Comparison of ENCODE assay signal across 3 fruit fly cellular contexts in the genomic region with DNA sequence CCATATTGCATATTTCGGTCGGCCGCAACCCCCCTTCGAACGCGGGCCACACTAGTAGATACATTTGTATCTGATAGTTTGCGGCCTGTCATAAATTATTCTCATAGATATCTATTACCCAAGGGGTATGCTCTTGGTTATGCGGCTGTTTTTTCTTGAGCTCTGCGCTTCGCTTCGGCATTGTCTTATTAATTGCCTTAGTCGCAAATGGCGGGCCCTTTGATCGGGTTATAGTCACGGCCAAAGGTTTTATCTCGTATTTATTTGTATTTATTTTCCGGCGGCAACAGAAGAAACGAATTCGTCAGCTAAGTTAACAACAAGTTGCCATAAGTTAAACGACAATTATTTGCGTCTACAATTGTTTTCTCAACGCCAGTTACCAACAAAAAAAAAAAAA.
A peak's percentile ranks its signal among the peaks of the same experiment; 100 is the strongest.
TF ChIP-seq lines count a peak whose summit lies in the region.

No protein-coding gene starts in this region.

- no peak for TF ChIP-seq CTCF in whole organism, embryonic (GFP tag; optimal IDR thresholded peaks at IDR 0.05; lab: Kevin White, UChicago)

TF ChIP-seq in whole organism, adult, 20 proteins besides CTCF, POLR2A, EP300 and RAD21:
- no peak for TF ChIP-seq bab1 (GFP tag; optimal IDR thresholded peaks at IDR 0.05; lab: Kevin White, UChicago)
- no peak for TF ChIP-seq Crg-1 (GFP tag; optimal IDR thresholded peaks at IDR 0.05; lab: Kevin White, UChicago)
- peak; percentile 61 for TF ChIP-seq kay (GFP tag; lab: Kevin White, UChicago; ENCODE audit: borderline replicate concordance)
- TF ChIP-seq CG7045 (GFP tag; optimal IDR thresholded peaks at IDR 0.05; lab: Kevin White, UChicago), result no peak

TF ChIP-seq in whole organism, embryonic, 481 proteins besides CTCF, POLR2A, EP300 and RAD21:
- TF ChIP-seq Oli (tag; optimal IDR thresholded peaks at IDR 0.05; lab: Kevin White, UChicago), result no peak
- no peak for TF ChIP-seq ind (GFP tag; optimal IDR thresholded peaks at IDR 0.05; lab: Kevin White, UChicago)
- TF ChIP-seq CG34376 (GFP tag; optimal IDR thresholded peaks at IDR 0.05; lab: Kevin White, UChicago), result no peak
- 0 out of 2 replicates have a peak, but pooled peaks have one; percentile 13 for TF ChIP-seq stc (GFP tag; IDR thresholded peaks at IDR 0.05; lab: Robert Waterston, UW)
- TF ChIP-seq eyg (GFP tag; optimal IDR thresholded peaks at IDR 0.05; lab: Kevin White, UChicago), result no peak
- TF ChIP-seq so (GFP tag; IDR thresholded peaks at IDR 0.05; lab: Robert Waterston, UW), result no peak
- TF ChIP-seq sens (GFP tag; lab: Kevin White, UChicago), result peak; percentile 53
- TF ChIP-seq Rfx (GFP tag; IDR thresholded peaks at IDR 0.05; lab: Robert Waterston, UW), result peak; percentile 17; the same call in 1 of the 2 replicates
- no peak for TF ChIP-seq CG10462 (GFP tag; optimal IDR thresholded peaks at IDR 0.05; lab: Kevin White, UChicago)
- no peak for TF ChIP-seq Aef1 (GFP tag; IDR thresholded peaks at IDR 0.05; lab: Robert Waterston, UW)
- TF ChIP-seq CG43689 (GFP tag; IDR thresholded peaks at IDR 0.05; lab: Robert Waterston, UW), result no peak
- no peak for TF ChIP-seq CG18262 (tag; optimal IDR thresholded peaks at IDR 0.05; lab: Kevin White, UChicago)
- TF ChIP-seq org-1 (GFP tag; optimal IDR thresholded peaks at IDR 0.05; lab: Kevin White, UChicago), result no peak
- peak; percentile 62 for TF ChIP-seq Med (GFP tag; lab: Kevin White, UChicago)
- TF ChIP-seq Dbx (GFP tag; IDR thresholded peaks at IDR 0.05; lab: Robert Waterston, UW), result no peak
- no peak for TF ChIP-seq CG16863 (GFP tag; optimal IDR thresholded peaks at IDR 0.05; lab: Kevin White, UChicago)
- no peak for TF ChIP-seq CG7839 (tag; optimal IDR thresholded peaks at IDR 0.05; lab: Kevin White, UChicago)
- TF ChIP-seq pan (optimal IDR thresholded peaks at IDR 0.05; lab: Kevin White, UChicago), result no peak
- peak in 1 of 2 experiments; percentile 51 for TF ChIP-seq pan (GFP tag; optimal IDR thresholded peaks at IDR 0.05 in 1 of 2, IDR thresholded peaks at IDR 0.05 in 1 of 2)
- peak; percentile 82 for TF ChIP-seq Awh (GFP tag; IDR thresholded peaks at IDR 0.05; lab: Robert Waterston, UW)
- TF ChIP-seq run (tag; optimal IDR thresholded peaks at IDR 0.05; lab: Kevin White, UChicago), result no peak
- TF ChIP-seq stwl (tag; optimal IDR thresholded peaks at IDR 0.05; lab: Kevin White, UChicago), result no peak
- TF ChIP-seq Ets65A (GFP tag; lab: Kevin White, UChicago), result no peak
- TF ChIP-seq CG10959 (GFP tag; IDR thresholded peaks at IDR 0.05; lab: Robert Waterston, UW), result no peak
- TF ChIP-seq maf-S (GFP tag; optimal IDR thresholded peaks at IDR 0.05; lab: Kevin White, UChicago), result no peak
- TF ChIP-seq dmrt99B (tag; optimal IDR thresholded peaks at IDR 0.05; lab: Kevin White, UChicago), result no peak
- TF ChIP-seq CG12942 (GFP tag; optimal IDR thresholded peaks at IDR 0.05; lab: Kevin White, UChicago), result no peak
- TF ChIP-seq gcm2 (GFP tag; optimal IDR thresholded peaks at IDR 0.05; lab: Kevin White, UChicago), result no peak
- TF ChIP-seq PHDP (tag; optimal IDR thresholded peaks at IDR 0.05; lab: Kevin White, UChicago), result peak; percentile 9
- TF ChIP-seq CG5245 (GFP tag; optimal IDR thresholded peaks at IDR 0.05; lab: Kevin White, UChicago), result no peak
- TF ChIP-seq Asciz (GFP tag; optimal IDR thresholded peaks at IDR 0.05; lab: Kevin White, UChicago), result no peak
- peak; percentile 41 for TF ChIP-seq sd (tag; optimal IDR thresholded peaks at IDR 0.05; lab: Kevin White, UChicago)
- no peak for TF ChIP-seq CG10274 (GFP tag; optimal IDR thresholded peaks at IDR 0.05; lab: Kevin White, UChicago)
- no peak for TF ChIP-seq MESR4 (GFP tag; optimal IDR thresholded peaks at IDR 0.05; lab: Kevin White, UChicago)
- peak; percentile 10 for TF ChIP-seq Hmr (GFP tag; optimal IDR thresholded peaks at IDR 0.05; lab: Kevin White, UChicago)
- TF ChIP-seq CG15696 (tag; optimal IDR thresholded peaks at IDR 0.05; lab: Kevin White, UChicago), result no peak
- no peak for TF ChIP-seq Ssrp (tag; optimal IDR thresholded peaks at IDR 0.05; lab: Kevin White, UChicago)
- no peak for TF ChIP-seq HLH54F (GFP tag; optimal IDR thresholded peaks at IDR 0.05; lab: Kevin White, UChicago)
- no peak for TF ChIP-seq Max (GFP tag; optimal IDR thresholded peaks at IDR 0.05; lab: Kevin White, UChicago)
- no peak for TF ChIP-seq CG6175 (GFP tag; IDR thresholded peaks at IDR 0.05; lab: Robert Waterston, UW)

TF ChIP-seq in whole organism, prepupa, 60 proteins besides CTCF, POLR2A, EP300 and RAD21:
- TF ChIP-seq vri (GFP tag; optimal IDR thresholded peaks at IDR 0.05; lab: Kevin White, UChicago), result no peak
- peak; percentile 28 for TF ChIP-seq fkh (GFP tag; optimal IDR thresholded peaks at IDR 0.05; lab: Kevin White, UChicago)
- no peak for TF ChIP-seq CG8632 (GFP tag; optimal IDR thresholded peaks at IDR 0.05; lab: Kevin White, UChicago)
